Worm (Caenorhabditis elegans) whole organism, L2 larva: ENCODE results near the gene clec-160.

Experiments used
- ZK546.5 ChIP-seq: sonication (generic microtip); optimal IDR thresholded peaks from 2 replicates; lab custom pipeline; 2017; ENCODE audit warnings: missing biosample characterization, missing genetic modification characterization
- elt-3 ChIP-seq: sonication (generic microtip); optimal IDR thresholded peaks from 2 replicates; lab custom pipeline; 2017; ENCODE audit warnings: missing biosample characterization, missing genetic modification characterization
- nhr-10 ChIP-seq: sonication (generic microtip); optimal IDR thresholded peaks from 2 replicates; lab custom pipeline; 2017; ENCODE audit warnings: missing biosample characterization, missing genetic modification characterization
- nhr-12 ChIP-seq: fragments of 150-350 bp; optimal IDR thresholded peaks from 2 replicates; lab custom pipeline; 2014; ENCODE audit warnings: missing biosample characterization, missing genetic modification characterization
- zag-1 ChIP-seq: fragments of 150-350 bp; optimal IDR thresholded peaks from 2 replicates; lab custom pipeline; 2014; ENCODE audit warnings: missing biosample characterization, missing genetic modification characterization

ce11 chrIII:8320183-8320582 is 44.4 kb upstream of the clec-160 start, which contains the start of gene F10E9.10:
- TF ChIP-seq nhr-10 (tag; lab: Kevin White, UChicago) = no peak
- TF ChIP-seq elt-3 (tag; lab: Kevin White, UChicago) = no peak
- no peak for TF ChIP-seq zag-1 (tag; lab: Kevin White, UChicago)
- TF ChIP-seq nhr-12 (tag; lab: Kevin White, UChicago) = no peak
- no peak for TF ChIP-seq ZK546.5 (tag; lab: Kevin White, UChicago)
